Worm (Caenorhabditis elegans): Measurements from ENCODE around the gene Y116A8C.23.

Y116A8C.23 gene

DNA sequence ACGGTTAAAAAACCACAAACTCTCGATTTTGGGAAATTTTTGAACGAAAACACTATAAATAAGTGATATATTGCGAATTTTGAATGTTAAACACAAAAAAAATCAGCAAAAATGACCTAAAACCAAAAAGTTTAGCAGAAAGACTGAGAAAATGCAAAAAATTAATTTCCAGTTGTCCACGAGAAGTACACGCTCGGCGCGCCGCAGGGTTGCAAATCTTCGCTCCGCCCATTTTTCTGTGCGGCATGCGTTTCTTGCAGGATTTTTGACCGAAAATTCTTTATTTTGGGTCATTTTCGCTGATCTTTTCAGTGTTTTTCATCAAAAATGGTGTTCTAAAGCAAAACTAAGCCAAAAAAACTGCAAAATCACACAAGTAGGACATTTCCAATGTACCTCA is 31.5 kb downstream of the Y116A8C.23 start:
- TF ChIP-seq pros-1 (tag; optimal IDR thresholded peaks at IDR 0.05), result no peak

DNA sequence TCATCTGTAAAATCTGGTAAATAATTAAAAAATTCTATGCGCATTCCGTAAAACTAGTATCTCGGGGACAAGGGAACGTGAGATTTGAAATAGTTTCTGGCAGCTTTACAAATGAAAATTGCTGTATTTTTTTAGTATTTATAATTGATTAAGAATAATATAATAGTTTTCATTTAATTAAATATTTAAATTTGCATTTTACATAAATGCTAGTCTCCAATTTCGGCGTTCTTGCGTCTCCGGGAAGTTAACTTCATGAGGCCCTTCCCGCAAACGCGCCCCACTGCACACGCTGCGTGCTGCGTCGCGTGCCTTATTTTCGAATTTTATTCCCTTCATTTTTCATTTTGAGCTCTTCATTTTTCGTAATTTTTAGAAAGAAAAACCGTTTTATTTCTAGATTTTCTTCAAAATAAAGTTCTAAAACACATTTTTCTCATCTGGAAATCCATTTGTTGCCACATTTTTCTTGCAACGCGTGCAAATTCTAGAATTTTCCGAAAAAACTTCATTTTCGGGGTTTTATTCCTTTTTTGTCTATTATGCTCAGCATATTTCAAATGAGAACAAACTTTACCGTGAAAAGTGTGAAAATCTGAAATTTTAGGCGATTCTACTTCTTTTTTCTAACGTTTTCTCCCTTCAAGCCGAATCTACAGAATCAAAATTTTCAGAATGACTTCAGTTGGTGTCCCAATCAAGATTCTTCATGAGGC is 34.2 kb downstream of the Y116A8C.23 start, which contains the start of the genes snx-13 and snr-1:
snx-13 (minus strand) TSS at position 55 of the 716 bp plus-strand sequence.
snr-1 (plus strand) TSS at position 666 of the 716 bp plus-strand sequence.
- peak; percentile 87 for TF ChIP-seq C38D4.7 (GFP tag; optimal IDR thresholded peaks at IDR 0.05)
- TF ChIP-seq fkh-6 (tag; optimal IDR thresholded peaks at IDR 0.05), result peak; percentile 42
- TF ChIP-seq pax-1 (tag; optimal IDR thresholded peaks at IDR 0.05), result no peak
- peak; percentile 98 for TF ChIP-seq ceh-14 (tag; optimal IDR thresholded peaks at IDR 0.05)
- peak; percentile 71 for TF ChIP-seq sox-4 (tag; optimal IDR thresholded peaks at IDR 0.05)
- TF ChIP-seq ama-1 (optimal IDR thresholded peaks at IDR 0.05), result no peak
- TF ChIP-seq sox-2 (GFP tag; IDR thresholded peaks at IDR 0.05), result peak; percentile 45
- peak; percentile 95 for TF ChIP-seq ceh-2 (tag; optimal IDR thresholded peaks at IDR 0.05)
- peak; percentile 79 for TF ChIP-seq pat-9 (tag; optimal IDR thresholded peaks at IDR 0.05)
- TF ChIP-seq dve-1 (tag; optimal IDR thresholded peaks at IDR 0.05), result no peak
- peak; percentile 93 for TF ChIP-seq ets-4 (tag; optimal IDR thresholded peaks at IDR 0.05)
- TF ChIP-seq Y22D7AL.16 (tag; optimal IDR thresholded peaks at IDR 0.05), result peak; percentile 84
- TF ChIP-seq eyg-1 (tag; optimal IDR thresholded peaks at IDR 0.05), result peak; percentile 78
- no peak for TF ChIP-seq nhr-232 (tag; optimal IDR thresholded peaks at IDR 0.05)
- peak; percentile 98 for TF ChIP-seq ref-2 (tag; optimal IDR thresholded peaks at IDR 0.05)
- TF ChIP-seq dmd-4 (tag; optimal IDR thresholded peaks at IDR 0.05; ENCODE audit: borderline replicate concordance), result peak; percentile 76
- peak; percentile 48 for TF ChIP-seq ceh-6 (GFP tag; optimal IDR thresholded peaks at IDR 0.05)
- no peak for TF ChIP-seq odd-2 (tag; optimal IDR thresholded peaks at IDR 0.05)
- TF ChIP-seq hlh-8 (tag; optimal IDR thresholded peaks at IDR 0.05), result peak; percentile 97
- peak; percentile 99 for TF ChIP-seq tbx-2 (tag; optimal IDR thresholded peaks at IDR 0.05)
- peak; percentile 95 for TF ChIP-seq ceh-34 (tag; optimal IDR thresholded peaks at IDR 0.05)
- peak; percentile 98 for TF ChIP-seq ahr-1 (tag; optimal IDR thresholded peaks at IDR 0.05)
- peak; percentile 47 for TF ChIP-seq nfya-1 (tag; optimal IDR thresholded peaks at IDR 0.05)
- no peak for TF ChIP-seq ceh-30 (tag; optimal IDR thresholded peaks at IDR 0.05)
- TF ChIP-seq ceh-45 (GFP tag; IDR thresholded peaks at IDR 0.05), result peak; percentile 82
- peak; percentile 88 for TF ChIP-seq pag-3 (tag; optimal IDR thresholded peaks at IDR 0.05; ENCODE audit: borderline replicate concordance)
- no peak for TF ChIP-seq hlh-30 (tag; optimal IDR thresholded peaks at IDR 0.05; ENCODE audit: insufficient read depth)
- peak; percentile 80 for TF ChIP-seq unc-42 (tag; optimal IDR thresholded peaks at IDR 0.05)
- no peak for TF ChIP-seq unc-55 (GFP tag; optimal IDR thresholded peaks at IDR 0.05)
- peak; percentile 68 for TF ChIP-seq ceh-48 (tag; optimal IDR thresholded peaks at IDR 0.05)
- peak; percentile 71 for TF ChIP-seq hlh-13 (GFP tag; optimal IDR thresholded peaks at IDR 0.05)
- peak; percentile 64 for TF ChIP-seq npax-4 (tag; optimal IDR thresholded peaks at IDR 0.05)
- TF ChIP-seq ceh-9 (tag; optimal IDR thresholded peaks at IDR 0.05), result no peak
- TF ChIP-seq gmeb-2 (tag; optimal IDR thresholded peaks at IDR 0.05), result peak; percentile 82
- no peak for TF ChIP-seq elt-4 (tag; optimal IDR thresholded peaks at IDR 0.05)
- peak; percentile 96 for TF ChIP-seq ztf-16 (tag; optimal IDR thresholded peaks at IDR 0.05)
- peak; percentile 90 for TF ChIP-seq K02D7.2 (tag; optimal IDR thresholded peaks at IDR 0.05)
- TF ChIP-seq pros-1 (tag; optimal IDR thresholded peaks at IDR 0.05), result no peak
- peak; percentile 95 for TF ChIP-seq ttx-3 (tag; optimal IDR thresholded peaks at IDR 0.05)
- TF ChIP-seq hlh-6 (tag; optimal IDR thresholded peaks at IDR 0.05), result peak; percentile 55
- peak; percentile 97 for TF ChIP-seq hlh-15 (tag; optimal IDR thresholded peaks at IDR 0.05)
- TF ChIP-seq ceh-22 (tag; optimal IDR thresholded peaks at IDR 0.05), result no peak
- no peak for TF ChIP-seq K09A11.1 (tag; optimal IDR thresholded peaks at IDR 0.05; ENCODE audit: insufficient read depth)
- peak; percentile 94 for TF ChIP-seq C08G9.2 (tag; optimal IDR thresholded peaks at IDR 0.05)
- peak; percentile 83 for TF ChIP-seq che-1 (tag; optimal IDR thresholded peaks at IDR 0.05)
- peak; percentile 95 for TF ChIP-seq mec-3 (tag; optimal IDR thresholded peaks at IDR 0.05; ENCODE audit: borderline replicate concordance)
- TF ChIP-seq unc-86 (tag; optimal IDR thresholded peaks at IDR 0.05), result peak; percentile 97
- peak; percentile 96 for TF ChIP-seq tbx-7 (tag; optimal IDR thresholded peaks at IDR 0.05)
- TF ChIP-seq pha-4 (tag; optimal IDR thresholded peaks at IDR 0.05), result no peak
- peak; percentile 54 for TF ChIP-seq ceh-18 (tag; optimal IDR thresholded peaks at IDR 0.05)

Measured in whole organism, late embryonic.